Worm (Caenorhabditis elegans) whole organism, L2 larva: ENCODE measurements around the gene Y43B11AR.3.

Experiments used
- nhr-25 ChIP-seq: fragments of 150-350 bp; sonication (generic microtip); optimal IDR thresholded peaks from 3 replicates; lab custom pipeline; 2014; ENCODE audit warnings: missing biosample characterization, missing genetic modification characterization
- sma-9 ChIP-seq, 2 experiments: fragments of 150-350 bp in 1 of 2; sonication (generic microtip) in 1 of 2; optimal IDR thresholded peaks; 2 replicates each; lab custom pipeline; 2014 to 2016; ENCODE audit warnings: missing genetic modification characterization in 2 of 2, mild to moderate bottlenecking in 1 of 2, missing biosample characterization in 1 of 2, missing compliant biosample characterization in 1 of 2, missing genetic modification reagents in 1 of 2, moderate library complexity in 1 of 2

ce11 chrIV:7107893-7108292, 24.4 kb upstream of the Y43B11AR.3 start, which contains the start of gene ZC477.2:
- TF ChIP-seq sma-9 (GFP tag; optimal IDR thresholded peaks at IDR 0.05; lab: Kevin White, UChicago) (no peak), sma-9 (tag; optimal IDR thresholded peaks at IDR 0.05; lab: Kevin White, UChicago) (no peak), nhr-25 (tag; lab: Kevin White, UChicago) (no peak)
